Worm (Caenorhabditis elegans): Measurements from ENCODE around the gene klo-2.
"Not testable (repeated sequence)": the region's sequence is repeated elsewhere in the genome, so short reads cannot be mapped to it uniquely, and the experiment has no call there.

klo-2 gene

ce11 chrIII:2423638-2424037, 22.4 kb upstream of the klo-2 start:
- TF ChIP-seq elt-3 (tag; optimal IDR thresholded peaks at IDR 0.05) (no peak), unc-62 (GFP tag; optimal IDR thresholded peaks at IDR 0.05) (no peak), ceh-43 (GFP tag; optimal IDR thresholded peaks at IDR 0.05) (no peak), bed-3 (GFP tag; optimal IDR thresholded peaks at IDR 0.05) (no peak), lsy-2 (tag; optimal IDR thresholded peaks at IDR 0.05) (no peak), nhr-28 (tag; optimal IDR thresholded peaks at IDR 0.05) (no peak), snpc-4 (tag; optimal IDR thresholded peaks at IDR 0.05) (no peak), zip-8 (tag; optimal IDR thresholded peaks at IDR 0.05) (no peak), tbx-8 (GFP tag; optimal IDR thresholded peaks at IDR 0.05) (no peak), hlh-1 (tag; optimal IDR thresholded peaks at IDR 0.05) (no peak), pha-4 (tag; optimal IDR thresholded peaks at IDR 0.05) (no peak)

- TF ChIP-seq ceh-39 (tag; optimal IDR thresholded peaks at IDR 0.05) (no peak), M03D4.4 (tag; optimal IDR thresholded peaks at IDR 0.05) (no peak), tbx-8 (GFP tag; optimal IDR thresholded peaks at IDR 0.05) (no peak), unc-39 (tag; optimal IDR thresholded peaks at IDR 0.05) (no peak), elt-3 (tag; optimal IDR thresholded peaks at IDR 0.05) (no peak), drap-1 (GFP tag; optimal IDR thresholded peaks at IDR 0.05) (no peak), lsy-2 (tag; optimal IDR thresholded peaks at IDR 0.05) (no peak)
Measured at ce11 chrIII:2424783-2425329, 21.2 kb upstream of the klo-2 start.

- TF ChIP-seq nhr-76 (tag; optimal IDR thresholded peaks at IDR 0.05) (no peak), zip-8 (tag; optimal IDR thresholded peaks at IDR 0.05) (no peak), ces-1 (GFP tag; optimal IDR thresholded peaks at IDR 0.05) (peak; percentile 72), hlh-1 (tag; optimal IDR thresholded peaks at IDR 0.05) (peak; percentile 8), unc-120 (tag; optimal IDR thresholded peaks at IDR 0.05; ENCODE audit: poor library complexity, severe bottlenecking) (peak; percentile 71), ham-2 (GFP tag; optimal IDR thresholded peaks at IDR 0.05) (no peak), mep-1 (tag; optimal IDR thresholded peaks at IDR 0.05) (no peak), mab-5 (tag; optimal IDR thresholded peaks at IDR 0.05) (no peak), drap-1 (GFP tag; optimal IDR thresholded peaks at IDR 0.05) (no peak)
Measured at ce11 chrIII:2426122-2426521, 19.9 kb upstream of the klo-2 start, which contains the start of gene W04B5.8. Gene W04B5.8, plus strand, starts transcription at chrIII:2426316.

- TF ChIP-seq ces-1 (GFP tag; optimal IDR thresholded peaks at IDR 0.05) (peak; percentile 21), unc-39 (tag; optimal IDR thresholded peaks at IDR 0.05) (no peak)
Measured at ce11 chrIII:2432925-2433324, 13.1 kb upstream of the klo-2 start.

DNA sequence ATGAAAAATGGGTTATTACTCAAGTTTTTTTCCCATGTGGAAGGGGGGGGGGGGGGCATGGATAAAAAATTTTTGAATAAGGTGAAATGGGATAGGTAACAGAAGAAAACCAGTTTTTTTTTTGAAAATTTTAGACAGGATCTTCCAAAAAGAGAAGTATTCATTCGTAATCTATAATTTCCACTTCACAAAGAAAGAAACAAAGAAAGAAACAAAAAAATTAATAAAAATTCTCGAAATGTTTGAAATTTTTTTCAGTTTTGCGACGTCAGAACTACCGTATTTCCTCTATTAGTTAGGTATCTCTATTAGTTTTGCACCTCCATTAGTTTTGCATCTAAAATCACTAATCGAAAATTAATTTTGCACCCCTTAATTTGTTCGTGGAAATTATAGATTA, 10.6 kb upstream of the klo-2 start, which contains the start of gene W04B5.6:
TSS of gene W04B5.6 (minus strand) at position 101 of the 400 bp plus-strand sequence.
- not testable (repeated sequence) for TF ChIP-seq sptf-1 (tag; optimal IDR thresholded peaks at IDR 0.05); ceh-39 (tag; optimal IDR thresholded peaks at IDR 0.05); sem-2 (GFP tag; optimal IDR thresholded peaks at IDR 0.05)

DNA sequence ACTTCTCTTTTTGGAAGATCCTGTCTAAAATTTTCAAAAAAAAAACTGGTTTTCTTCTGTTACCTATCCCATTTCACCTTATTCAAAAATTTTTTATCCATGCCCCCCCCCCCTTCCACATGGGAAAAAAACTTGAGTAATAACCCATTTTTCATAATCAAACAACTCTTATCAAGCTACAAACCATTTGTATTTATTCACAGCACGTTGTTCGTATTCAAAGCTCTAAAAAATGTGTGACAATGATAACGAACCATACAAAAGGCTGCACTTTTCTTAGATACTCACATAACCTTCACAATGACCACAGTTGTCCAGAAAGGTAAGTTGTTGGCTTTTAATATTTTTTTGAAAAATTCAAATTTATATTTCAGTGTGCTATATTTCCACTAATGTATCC, 10.2 kb upstream of the klo-2 start, which contains the start of gene E02H9.6:
TSS of gene E02H9.6 (plus strand) at position 301 of the 400 bp plus-strand sequence.
- TF ChIP-seq unc-62 (GFP tag; optimal IDR thresholded peaks at IDR 0.05); elt-3 (tag; optimal IDR thresholded peaks at IDR 0.05); sem-2 (GFP tag; optimal IDR thresholded peaks at IDR 0.05): not testable (repeated sequence)

DNA sequence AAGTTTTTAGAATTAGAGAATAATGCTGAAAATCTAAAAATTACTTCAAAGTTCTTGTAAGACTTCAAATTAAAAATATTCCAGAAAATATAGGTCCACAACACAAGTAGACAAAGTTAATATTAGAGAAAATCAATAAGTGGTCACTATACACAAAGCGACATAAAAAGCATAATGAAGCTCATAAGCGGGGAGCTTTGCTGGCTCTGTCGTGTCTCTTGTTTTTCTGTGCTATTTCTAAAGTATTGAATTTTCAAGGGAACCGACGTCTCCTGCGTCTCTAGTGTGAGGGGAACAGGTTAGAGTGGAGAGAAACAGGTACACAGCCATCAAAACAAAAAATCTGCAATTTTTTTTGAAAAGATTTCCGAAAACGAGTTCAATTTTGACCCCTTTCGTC, 7.5 kb upstream of the klo-2 start, which contains the start of gene E02H9.13:
TSS of gene E02H9.13 (minus strand) at position 199 of the 400 bp plus-strand sequence.
- TF ChIP-seq mab-5 (tag; optimal IDR thresholded peaks at IDR 0.05) (no peak), ceh-39 (tag; optimal IDR thresholded peaks at IDR 0.05) (no peak), hlh-1 (tag; optimal IDR thresholded peaks at IDR 0.05) (no peak), snpc-4 (tag; optimal IDR thresholded peaks at IDR 0.05) (no peak), ces-1 (GFP tag; optimal IDR thresholded peaks at IDR 0.05) (peak; percentile 76)

ce11 chrIII:2454757-2455306, 8.8 kb downstream of the klo-2 start, which contains the start of gene nhr-121:
Gene nhr-121, minus strand, starts transcription at chrIII:2454807.
- no peak for TF ChIP-seq bed-3 (GFP tag; optimal IDR thresholded peaks at IDR 0.05)
- TF ChIP-seq blmp-1 (tag; optimal IDR thresholded peaks at IDR 0.05) = no peak
- TF ChIP-seq ceh-39 (tag; optimal IDR thresholded peaks at IDR 0.05) = no peak
- no peak for TF ChIP-seq elt-3 (tag; optimal IDR thresholded peaks at IDR 0.05)
- TF ChIP-seq unc-39 (tag; optimal IDR thresholded peaks at IDR 0.05) = no peak
- no peak for TF ChIP-seq sptf-1 (tag; optimal IDR thresholded peaks at IDR 0.05)
- TF ChIP-seq hlh-1 (tag; optimal IDR thresholded peaks at IDR 0.05) = no peak
- no peak for TF ChIP-seq tbx-8 (GFP tag; optimal IDR thresholded peaks at IDR 0.05)
- TF ChIP-seq ham-2 (GFP tag; optimal IDR thresholded peaks at IDR 0.05) = no peak
- no peak for TF ChIP-seq mep-1 (tag; optimal IDR thresholded peaks at IDR 0.05)
- no peak for TF ChIP-seq nhr-237 (tag; optimal IDR thresholded peaks at IDR 0.05)
- TF ChIP-seq nhr-12 (tag; optimal IDR thresholded peaks at IDR 0.05) = no peak
- no peak for TF ChIP-seq elt-1 (tag; optimal IDR thresholded peaks at IDR 0.05; ENCODE audit: borderline replicate concordance, insufficient read depth)
- TF ChIP-seq M03D4.4 (tag; optimal IDR thresholded peaks at IDR 0.05) = no peak
